Fruit fly (Drosophila melanogaster): Measurements from ENCODE around the gene glec.

Gene glec

dm6 chr3R:21852579-21853233 is 3.4 kb downstream of the glec start (continued):
- TF ChIP-seq Atf6 (GFP tag; IDR thresholded peaks at IDR 0.05) (peak; percentile 59; the same call in 1 of the 2 replicates), psq (GFP tag; optimal IDR thresholded peaks at IDR 0.05) (peak; percentile 79), Deaf1 (tag; optimal IDR thresholded peaks at IDR 0.05) (peak; percentile 10), grau (tag; optimal IDR thresholded peaks at IDR 0.05) (peak; percentile 39), CG8924 (tag; optimal IDR thresholded peaks at IDR 0.05) (peak; percentile 27), repo (GFP tag; optimal IDR thresholded peaks at IDR 0.05) (no peak), Dek (tag; optimal IDR thresholded peaks at IDR 0.05) (peak; percentile 32)

dm6 chr3R:21851592-21852578 is 4.2 kb downstream of the glec start:
- TF ChIP-seq Ets65A (GFP tag) (peak; percentile 71), ci (GFP tag; IDR thresholded peaks at IDR 0.05) (peak; percentile 14; the same call in 1 of the 3 replicates), sens (GFP tag) (peak; percentile 33), B-H2 (GFP tag; optimal IDR thresholded peaks at IDR 0.05) (no peak), al (GFP tag; IDR thresholded peaks at IDR 0.05) (no peak), ap (GFP tag; IDR thresholded peaks at IDR 0.05) (0 out of 2 replicates have a peak, but pooled peaks have one; percentile 6), gce (GFP tag; IDR thresholded peaks at IDR 0.05) (0 out of 3 replicates have a peak, but pooled peaks have one; percentile 19), eve (GFP tag; optimal IDR thresholded peaks at IDR 0.05) (peak in 1 of 2 experiments; percentile 19), chm (GFP tag; IDR thresholded peaks at IDR 0.05) (peak; percentile 30; the same call in 1 of the 2 replicates), CG8290 (GFP tag; optimal IDR thresholded peaks at IDR 0.05) (no peak), CG8290 (tag; optimal IDR thresholded peaks at IDR 0.05) (peak in 1 of 2 experiments; percentile 21), CG4360 (GFP tag; IDR thresholded peaks at IDR 0.05) (peak; percentile 90), CG8478 (optimal IDR thresholded peaks at IDR 0.05) (no peak), Hand (GFP tag; optimal IDR thresholded peaks at IDR 0.05) (no peak), pan (optimal IDR thresholded peaks at IDR 0.05) (no peak), pan (GFP tag; optimal IDR thresholded peaks at IDR 0.05 in 1 of 2, IDR thresholded peaks at IDR 0.05 in 1 of 2) (no peak), Blimp-1 (GFP tag; optimal IDR thresholded peaks at IDR 0.05) (peak; percentile 3)

DNA sequence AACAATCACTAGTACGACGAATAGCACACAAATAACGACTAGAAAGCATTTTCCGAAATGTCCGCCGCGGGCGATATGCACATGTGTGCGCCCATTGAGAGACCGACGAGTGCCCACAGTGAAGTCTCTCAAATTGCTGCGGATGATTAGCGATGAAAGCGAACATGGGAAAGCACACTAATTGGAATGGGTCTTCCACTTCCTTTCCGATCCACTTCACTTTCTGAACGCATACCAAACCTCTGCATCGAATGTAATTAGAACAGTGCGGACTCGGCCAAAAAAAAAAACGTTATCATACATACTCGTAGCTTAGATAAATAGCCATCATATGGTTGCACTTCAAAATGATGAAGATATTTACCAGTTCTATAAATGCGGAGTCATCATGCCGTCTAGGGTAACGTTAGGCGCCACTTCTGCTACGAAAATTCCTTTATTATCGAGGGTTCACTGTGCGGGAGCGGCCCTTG is 6.0 kb downstream of the glec start:
- peak; percentile 49 for TF ChIP-seq slbo (GFP tag; IDR thresholded peaks at IDR 0.05)
- peak; percentile 33 for TF ChIP-seq CG8388 (GFP tag; optimal IDR thresholded peaks at IDR 0.05)
- no peak for TF ChIP-seq hbn (GFP tag; IDR thresholded peaks at IDR 0.05; ENCODE audit: partially characterized antibody)
- peak; percentile 27 for TF ChIP-seq Lhr (GFP tag; optimal IDR thresholded peaks at IDR 0.05)
- TF ChIP-seq Sox100B (GFP tag; optimal IDR thresholded peaks at IDR 0.05), result peak; percentile 22
- no peak for TF ChIP-seq stwl (tag; optimal IDR thresholded peaks at IDR 0.05)
- peak; percentile 11 for TF ChIP-seq Hr3 (GFP tag; optimal IDR thresholded peaks at IDR 0.05)
- TF ChIP-seq pum (GFP tag; optimal IDR thresholded peaks at IDR 0.05), result peak; percentile 55
- peak; percentile 64 for TF ChIP-seq lilli (GFP tag; optimal IDR thresholded peaks at IDR 0.05)
- peak; percentile 38 for TF ChIP-seq kay (GFP tag; optimal IDR thresholded peaks at IDR 0.05)
- peak; percentile 61 for TF ChIP-seq pb (GFP tag; optimal IDR thresholded peaks at IDR 0.05)
- no peak for TF ChIP-seq HmgZ (tag; optimal IDR thresholded peaks at IDR 0.05)
- TF ChIP-seq Dp (GFP tag; optimal IDR thresholded peaks at IDR 0.05), result no peak
- TF ChIP-seq lab (GFP tag; optimal IDR thresholded peaks at IDR 0.05), result peak; percentile 38
- TF ChIP-seq abd-A (tag; optimal IDR thresholded peaks at IDR 0.05), result no peak
- TF ChIP-seq lola (GFP tag; optimal IDR thresholded peaks at IDR 0.05), result peak in 1 of 3 experiments; percentile 55
- TF ChIP-seq her (GFP tag; optimal IDR thresholded peaks at IDR 0.05), result peak; percentile 2
- no peak for TF ChIP-seq Adf1 (GFP tag; IDR thresholded peaks at IDR 0.05)
- peak; percentile 8 for TF ChIP-seq ind (GFP tag; optimal IDR thresholded peaks at IDR 0.05)
- TF ChIP-seq CG13123 (GFP tag; optimal IDR thresholded peaks at IDR 0.05), result no peak
- TF ChIP-seq CG13624 (GFP tag; optimal IDR thresholded peaks at IDR 0.05), result peak; percentile 15
- TF ChIP-seq CG1647 (GFP tag; optimal IDR thresholded peaks at IDR 0.05), result no peak
- TF ChIP-seq CG17612 (GFP tag; IDR thresholded peaks at IDR 0.05), result no peak
